1 fruit fly cellular context compared by ENCODE assay signal in the genomic region with DNA sequence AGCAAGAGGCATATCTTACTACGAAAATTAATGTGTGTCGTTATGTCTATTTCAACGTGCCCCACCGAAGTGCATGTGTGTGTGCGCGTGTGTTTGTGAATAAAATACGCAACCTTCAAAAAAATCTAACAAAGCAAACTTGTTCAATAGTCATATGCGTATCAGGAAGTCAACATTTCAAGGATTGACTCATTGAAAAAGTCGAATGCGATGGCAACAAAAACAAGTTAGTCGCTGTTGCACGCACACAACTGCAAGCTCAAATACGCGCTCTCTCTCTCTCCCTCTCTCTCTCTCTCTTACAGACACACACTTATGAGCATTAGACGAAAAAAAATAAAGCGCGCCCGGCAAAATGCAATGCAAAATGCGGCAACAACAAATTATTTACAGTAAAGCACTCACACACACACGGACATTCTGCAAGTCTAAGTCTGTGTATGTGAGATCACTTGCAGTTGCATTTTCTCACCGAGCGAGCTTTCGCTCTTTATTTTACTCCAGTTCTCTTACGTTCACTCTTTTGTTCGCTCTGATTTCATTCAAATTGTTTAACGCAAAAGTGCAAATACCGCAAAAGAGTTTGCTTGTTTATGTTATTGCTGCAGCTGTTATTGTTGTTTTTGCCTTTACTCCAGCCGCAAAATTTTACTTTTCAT.
TF ChIP-seq lines count a peak whose summit lies in the region.

No protein-coding gene starts in this region.

TF ChIP-seq in whole organism, prepupa, 60 proteins besides CTCF, POLR2A, EP300 and RAD21 (continued from another document):
- TF ChIP-seq Ets21C (GFP tag; optimal IDR thresholded peaks at IDR 0.05; lab: Kevin White, UChicago) (no peak), CG6808 (GFP tag; optimal IDR thresholded peaks at IDR 0.05; lab: Kevin White, UChicago) (no peak), CG8119 (GFP tag; IDR thresholded peaks at IDR 0.05; lab: Robert Waterston, UW) (peak; percentile 59; the same call in 1 of the 3 replicates)
